Fruit fly (Drosophila melanogaster): ENCODE results near the gene CG9981.

The CG9981 gene

dm6 chrX:16403811-16404420, 1.0 kb downstream of the CG9981 start (continued):
- TF ChIP-seq BtbVII (GFP tag; optimal IDR thresholded peaks at IDR 0.05) (peak; percentile 74), Hr78 (GFP tag; optimal IDR thresholded peaks at IDR 0.05) (peak in 1 of 2 experiments; percentile 8), CG18011 (GFP tag; optimal IDR thresholded peaks at IDR 0.05) (peak; percentile 5), dm (GFP tag; optimal IDR thresholded peaks at IDR 0.05) (peak; percentile 9), run (tag; optimal IDR thresholded peaks at IDR 0.05) (peak; percentile 61), HmgD (GFP tag; optimal IDR thresholded peaks at IDR 0.05) (no peak), nmo (GFP tag; optimal IDR thresholded peaks at IDR 0.05) (peak; percentile 72), PHDP (tag; optimal IDR thresholded peaks at IDR 0.05) (peak; percentile 89), CG8924 (tag; optimal IDR thresholded peaks at IDR 0.05) (peak; percentile 83), eyg (GFP tag; optimal IDR thresholded peaks at IDR 0.05) (peak; percentile 1), Dp (GFP tag; optimal IDR thresholded peaks at IDR 0.05) (no peak), CG4424 (GFP tag; optimal IDR thresholded peaks at IDR 0.05) (peak; percentile 66), ci (GFP tag; IDR thresholded peaks at IDR 0.05) (peak; percentile 84), CG12219 (GFP tag; optimal IDR thresholded peaks at IDR 0.05) (peak; percentile 77), CG9817 (tag; optimal IDR thresholded peaks at IDR 0.05) (peak; percentile 61), NK7.1 (GFP tag; optimal IDR thresholded peaks at IDR 0.05) (no peak), CG2199 (GFP tag; IDR thresholded peaks at IDR 0.05) (no peak), fru (optimal IDR thresholded peaks at IDR 0.05) (no peak), Hr3 (GFP tag; optimal IDR thresholded peaks at IDR 0.05) (peak; percentile 69), otp (GFP tag; IDR thresholded peaks at IDR 0.05) (peak; percentile 67; the same call in 2 of the 3 replicates), sc (optimal IDR thresholded peaks at IDR 0.05) (no peak), sc (GFP tag; optimal IDR thresholded peaks at IDR 0.05) (no peak), dysf (GFP tag; IDR thresholded peaks at IDR 0.05) (peak; percentile 88), zfh2 (GFP tag; optimal IDR thresholded peaks at IDR 0.05) (peak; percentile 55), chif (GFP tag; optimal IDR thresholded peaks at IDR 0.05) (peak; percentile 32), CG34376 (GFP tag; optimal IDR thresholded peaks at IDR 0.05) (peak; percentile 96), Usf (GFP tag; optimal IDR thresholded peaks at IDR 0.05) (peak; percentile 23), CG11504 (tag; optimal IDR thresholded peaks at IDR 0.05) (no peak), ase (GFP tag; IDR thresholded peaks at IDR 0.05) (peak; percentile 62; the same call in 1 of the 3 replicates), Ets97D (GFP tag; optimal IDR thresholded peaks at IDR 0.05) (peak; percentile 20), Mrtf (GFP tag; IDR thresholded peaks at IDR 0.05) (peak; percentile 59; the same call in 1 of the 3 replicates), peb (GFP tag; IDR thresholded peaks at IDR 0.05) (peak; percentile 65), CG6791 (GFP tag; IDR thresholded peaks at IDR 0.05; ENCODE audit: partially characterized antibody) (no peak), CG9609 (GFP tag; optimal IDR thresholded peaks at IDR 0.05) (peak; percentile 35), bsh (GFP tag; optimal IDR thresholded peaks at IDR 0.05) (peak in 1 of 2 experiments; percentile 80), CG1233 (GFP tag; optimal IDR thresholded peaks at IDR 0.05) (peak; percentile 60), CG8765 (GFP tag; IDR thresholded peaks at IDR 0.05) (no peak), sob (GFP tag; IDR thresholded peaks at IDR 0.05) (peak; percentile 90), NFAT (GFP tag; IDR thresholded peaks at IDR 0.05) (peak; percentile 52), CG6272 (GFP tag; IDR thresholded peaks at IDR 0.05) (peak; percentile 60; the same call in 1 of the 2 replicates), ewg (GFP tag; optimal IDR thresholded peaks at IDR 0.05) (peak; percentile 56), Hr39 (optimal IDR thresholded peaks at IDR 0.05) (no peak), D (optimal IDR thresholded peaks at IDR 0.05) (no peak), D (GFP tag; optimal IDR thresholded peaks at IDR 0.05) (peak; percentile 38), CG16779 (GFP tag; IDR thresholded peaks at IDR 0.05) (peak; percentile 80), fd3F (GFP tag; optimal IDR thresholded peaks at IDR 0.05) (peak; percentile 77), Ets65A (GFP tag) (peak; percentile 62), esg (GFP tag; conservative IDR thresholded peaks at IDR 0.05) (peak; percentile 69), Dfd (GFP tag; optimal IDR thresholded peaks at IDR 0.05) (no peak), Drgx (GFP tag; IDR thresholded peaks at IDR 0.05) (peak; percentile 90), CG12942 (GFP tag; optimal IDR thresholded peaks at IDR 0.05) (peak; percentile 12), MBD-R2 (GFP tag; IDR thresholded peaks at IDR 0.05) (peak; percentile 46; the same call in 1 of the 2 replicates)
